Worm (Caenorhabditis elegans): Measurements from ENCODE around the gene fbxa-157.

ce11 chrV:17896736-17897353 lies 2.8 kb upstream of the fbxa-157 start, which contains the start of gene fbxa-156:
- TF ChIP-seq lin-15B (tag; optimal IDR thresholded peaks at IDR 0.05) (no peak), unc-39 (tag; optimal IDR thresholded peaks at IDR 0.05) (no peak), unc-62 (GFP tag; optimal IDR thresholded peaks at IDR 0.05) (no peak), nhr-237 (tag; optimal IDR thresholded peaks at IDR 0.05) (no peak), ceh-82 (tag; optimal IDR thresholded peaks at IDR 0.05) (no peak), nhr-11 (tag; optimal IDR thresholded peaks at IDR 0.05) (no peak), ama-1 (optimal IDR thresholded peaks at IDR 0.05) (no peak), aly-2 (tag; optimal IDR thresholded peaks at IDR 0.05) (no peak), egl-27 (tag; optimal IDR thresholded peaks at IDR 0.05) (no peak)

Data from whole organism, L3 larva.